Fruit fly (Drosophila melanogaster): ENCODE measurements around the gene CG12104.

The CG12104 gene

dm6 chr3L:1591692-1592371 is 10.6 kb downstream of the CG12104 start (continued):
- TF ChIP-seq repo (GFP tag; optimal IDR thresholded peaks at IDR 0.05) (peak; percentile 69), Ada2b (GFP tag; IDR thresholded peaks at IDR 0.05) (peak; percentile 52), E2f1 (GFP tag; IDR thresholded peaks at IDR 0.05) (no peak), CG6654 (GFP tag; optimal IDR thresholded peaks at IDR 0.05) (peak; percentile 4), ems (GFP tag; optimal IDR thresholded peaks at IDR 0.05) (peak; percentile 66), Dad (GFP tag; optimal IDR thresholded peaks at IDR 0.05) (peak; percentile 44), nerfin-1 (tag; optimal IDR thresholded peaks at IDR 0.05) (peak; percentile 26), Poxn (GFP tag; IDR thresholded peaks at IDR 0.05) (peak; percentile 41; the same call in 1 of the 2 replicates), CG6854 (GFP tag; optimal IDR thresholded peaks at IDR 0.05) (peak; percentile 87), Gug (GFP tag; IDR thresholded peaks at IDR 0.05) (no peak), ci (GFP tag; IDR thresholded peaks at IDR 0.05) (peak; percentile 67), CG7357 (GFP tag; IDR thresholded peaks at IDR 0.05) (no peak), Optix (GFP tag; IDR thresholded peaks at IDR 0.05) (no peak), Scr (GFP tag; IDR thresholded peaks at IDR 0.05; ENCODE audit: partially characterized antibody) (no peak), Atf6 (GFP tag; IDR thresholded peaks at IDR 0.05) (peak; percentile 92), corto (GFP tag; optimal IDR thresholded peaks at IDR 0.05) (peak; percentile 62), CG32532 (GFP tag; IDR thresholded peaks at IDR 0.05) (peak; percentile 48; the same call in 1 of the 2 replicates), CG17612 (GFP tag; IDR thresholded peaks at IDR 0.05) (no peak), jigr1 (GFP tag; IDR thresholded peaks at IDR 0.05) (no peak), Pdp1 (GFP tag; optimal IDR thresholded peaks at IDR 0.05) (peak in 1 of 2 experiments; percentile 23), oc (tag; optimal IDR thresholded peaks at IDR 0.05) (no peak), ap (GFP tag; IDR thresholded peaks at IDR 0.05) (no peak), CG12659 (GFP tag; optimal IDR thresholded peaks at IDR 0.05) (peak; percentile 80), CG4707 (GFP tag; optimal IDR thresholded peaks at IDR 0.05) (peak; percentile 26), stwl (tag; optimal IDR thresholded peaks at IDR 0.05) (no peak), CG5953 (GFP tag; IDR thresholded peaks at IDR 0.05) (0 out of 2 replicates have a peak, but pooled peaks have one; percentile 50), Side (GFP tag; optimal IDR thresholded peaks at IDR 0.05) (peak; percentile 54), CoRest (tag; optimal IDR thresholded peaks at IDR 0.05) (peak; percentile 62), CG33557 (GFP tag; optimal IDR thresholded peaks at IDR 0.05) (no peak), ash1 (GFP tag; optimal IDR thresholded peaks at IDR 0.05) (peak; percentile 79), eve (GFP tag; optimal IDR thresholded peaks at IDR 0.05) (no peak), CG11504 (tag; optimal IDR thresholded peaks at IDR 0.05) (no peak), CG18011 (GFP tag; optimal IDR thresholded peaks at IDR 0.05) (peak; percentile 62), CG10274 (GFP tag; optimal IDR thresholded peaks at IDR 0.05) (peak; percentile 71), PHDP (tag; optimal IDR thresholded peaks at IDR 0.05) (peak; percentile 87), unc-4 (GFP tag; IDR thresholded peaks at IDR 0.05; ENCODE audit: partially characterized antibody) (no peak), insv (GFP tag; optimal IDR thresholded peaks at IDR 0.05) (peak in 1 of 2 experiments; percentile 15), CG6791 (GFP tag; IDR thresholded peaks at IDR 0.05; ENCODE audit: partially characterized antibody) (no peak), dmrt11E (tag; optimal IDR thresholded peaks at IDR 0.05) (no peak), Sry-δ (GFP tag; optimal IDR thresholded peaks at IDR 0.05) (peak; percentile 19), Abd-B (GFP tag; optimal IDR thresholded peaks at IDR 0.05) (no peak), NFAT (GFP tag; IDR thresholded peaks at IDR 0.05) (0 out of 2 replicates have a peak, but pooled peaks have one; percentile 41), CG9876 (GFP tag; optimal IDR thresholded peaks at IDR 0.05) (peak; percentile 3), dan (GFP tag; IDR thresholded peaks at IDR 0.05) (no peak), CG17802 (tag; optimal IDR thresholded peaks at IDR 0.05) (no peak), sima (GFP tag; optimal IDR thresholded peaks at IDR 0.05) (no peak), CG17385 (GFP tag; optimal IDR thresholded peaks at IDR 0.05) (peak; percentile 59), bigmax (GFP tag; optimal IDR thresholded peaks at IDR 0.05) (peak; percentile 65), CG30403 (GFP tag; optimal IDR thresholded peaks at IDR 0.05) (peak; percentile 26)
